Worm (Caenorhabditis elegans): ENCODE data around the gene cpg-20.
A peak's percentile ranks its signal among the peaks of the same experiment; 100 is the strongest.

Gene cpg-20

DNA sequence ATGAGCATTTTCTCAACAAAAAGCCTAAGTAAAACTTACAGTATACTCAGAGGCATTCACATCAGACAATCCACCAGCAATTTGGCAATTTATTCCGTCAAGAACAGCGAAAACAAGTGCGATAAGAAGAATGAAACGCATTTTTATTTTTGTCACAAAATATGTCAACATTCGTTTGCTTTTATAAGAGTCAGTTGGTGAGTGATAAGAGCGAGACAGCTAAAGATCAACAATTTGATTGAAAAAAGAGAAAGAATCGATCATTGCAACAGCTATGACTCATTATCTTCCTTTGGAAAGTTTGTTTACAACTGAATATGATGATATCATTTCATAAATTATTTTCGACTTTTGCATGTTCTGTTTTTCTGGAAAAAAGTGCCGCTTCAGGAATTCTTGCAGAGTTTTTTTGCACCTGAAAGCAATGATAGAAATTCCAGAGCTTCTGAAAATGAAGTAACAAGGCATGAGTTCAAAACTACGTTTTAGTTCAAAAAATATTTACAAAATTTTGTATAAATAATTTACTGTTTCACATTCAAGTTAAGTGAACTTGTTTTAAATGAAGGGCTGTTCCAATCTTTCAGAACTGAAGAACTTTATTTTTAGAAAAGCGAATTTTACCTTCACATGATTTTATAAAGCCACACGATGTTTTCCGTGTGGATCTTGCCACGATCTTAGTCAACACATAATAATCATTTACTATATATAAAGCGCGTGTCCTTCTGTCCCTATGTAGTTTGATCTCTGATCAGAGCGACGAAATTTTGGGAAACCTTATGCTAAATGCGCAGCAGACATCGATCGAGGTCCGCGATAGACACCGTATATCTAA lies 17.7 kb upstream of the cpg-20 start, which contains the start of gene cpi-1 (continued):
- no peak for TF ChIP-seq ctbp-1 (GFP tag; IDR thresholded peaks at IDR 0.05)
- peak in 1 of 2 experiments; percentile 5 for TF ChIP-seq lsy-2 (tag; optimal IDR thresholded peaks at IDR 0.05)
- no peak for TF ChIP-seq lir-3 (tag; optimal IDR thresholded peaks at IDR 0.05)
- no peak for TF ChIP-seq duxl-1 (tag; optimal IDR thresholded peaks at IDR 0.05; ENCODE audit: poor library complexity)
- TF ChIP-seq nhr-76 (tag; optimal IDR thresholded peaks at IDR 0.05): no peak

ce11 chrIV:6092313-6092712 lies 16.3 kb upstream of the cpg-20 start, which contains the start of gene K08B4.7:
K08B4.7 (minus strand) TSS chrIV:6092413.
- peak; percentile 7 for TF ChIP-seq nhr-28 (tag; optimal IDR thresholded peaks at IDR 0.05)
- peak; percentile 34 for TF ChIP-seq aha-1 (tag)
- TF ChIP-seq dve-1 (tag; optimal IDR thresholded peaks at IDR 0.05; ENCODE audit: insufficient read depth): peak; percentile 3
- TF ChIP-seq nhr-111 (GFP tag; optimal IDR thresholded peaks at IDR 0.05): no peak

ce11 chrIV:6086479-6086878 lies 10.5 kb upstream of the cpg-20 start:
- peak; percentile 38; the same call in 1 of the 2 replicates for TF ChIP-seq dmd-6 (GFP tag; IDR thresholded peaks at IDR 0.05)
- TF ChIP-seq pha-4 (GFP tag; IDR thresholded peaks at IDR 0.05): no peak
- TF ChIP-seq pha-4 (tag; optimal IDR thresholded peaks at IDR 0.05): no peak
- TF ChIP-seq spr-1 (tag; optimal IDR thresholded peaks at IDR 0.05): no peak
- TF ChIP-seq hlh-11 (tag; optimal IDR thresholded peaks at IDR 0.05): peak; percentile 31
- no peak for TF ChIP-seq F10B5.3 (tag; optimal IDR thresholded peaks at IDR 0.05)
- no peak for TF ChIP-seq daf-16 (GFP tag; optimal IDR thresholded peaks at IDR 0.05)
- peak; percentile 78 for TF ChIP-seq daf-16 (tag; optimal IDR thresholded peaks at IDR 0.05)
- TF ChIP-seq dve-1 (tag; optimal IDR thresholded peaks at IDR 0.05; ENCODE audit: insufficient read depth): peak; percentile 38
- peak; percentile 52 for TF ChIP-seq nhr-28 (tag; optimal IDR thresholded peaks at IDR 0.05)
- no peak for TF ChIP-seq nhr-102 (tag; optimal IDR thresholded peaks at IDR 0.05)
- no peak for TF ChIP-seq D1046.2 (GFP tag; IDR thresholded peaks at IDR 0.05)
- peak; percentile 54 for TF ChIP-seq pqm-1 (tag; optimal IDR thresholded peaks at IDR 0.05)
- TF ChIP-seq unc-39 (tag; optimal IDR thresholded peaks at IDR 0.05): no peak
- no peak for TF ChIP-seq tra-1 (GFP tag; IDR thresholded peaks at IDR 0.05)
- TF ChIP-seq mxl-2 (GFP tag; conservative IDR thresholded peaks at IDR 0.05): no peak

- TF ChIP-seq mdl-1 (tag; optimal IDR thresholded peaks at IDR 0.05): peak in 1 of 2 experiments; percentile 77
- TF ChIP-seq nhr-28 (tag; optimal IDR thresholded peaks at IDR 0.05): peak; percentile 98
- peak; percentile 60 for TF ChIP-seq mxl-3 (GFP tag; optimal IDR thresholded peaks at IDR 0.05)
- TF ChIP-seq hlh-11 (tag; optimal IDR thresholded peaks at IDR 0.05): peak; percentile 93
- no peak for TF ChIP-seq rbr-2 (tag; optimal IDR thresholded peaks at IDR 0.05)
- TF ChIP-seq cey-2 (tag; optimal IDR thresholded peaks at IDR 0.05; ENCODE audit: borderline replicate concordance, insufficient read depth): no peak
- TF ChIP-seq egl-43 (GFP tag; IDR thresholded peaks at IDR 0.05): no peak
- TF ChIP-seq nhr-10 (tag; optimal IDR thresholded peaks at IDR 0.05): peak; percentile 80
- peak; percentile 98 for TF ChIP-seq dve-1 (tag; optimal IDR thresholded peaks at IDR 0.05; ENCODE audit: insufficient read depth)
- TF ChIP-seq zip-11 (GFP tag; IDR thresholded peaks at IDR 0.05): no peak
- no peak for TF ChIP-seq F49E8.2 (tag; optimal IDR thresholded peaks at IDR 0.05; ENCODE audit: borderline replicate concordance)
- no peak for TF ChIP-seq T26A8.4 (GFP tag; IDR thresholded peaks at IDR 0.05)
- TF ChIP-seq nhr-48 (tag; optimal IDR thresholded peaks at IDR 0.05): peak; percentile 88
- TF ChIP-seq nhr-6 (tag; optimal IDR thresholded peaks at IDR 0.05): peak; percentile 72
- TF ChIP-seq daf-16 (GFP tag; optimal IDR thresholded peaks at IDR 0.05): no peak
- peak; percentile 97 for TF ChIP-seq daf-16 (tag; optimal IDR thresholded peaks at IDR 0.05)
- TF ChIP-seq mep-1 (tag; optimal IDR thresholded peaks at IDR 0.05): peak; percentile 58
- TF ChIP-seq snpc-1.2 (GFP tag; IDR thresholded peaks at IDR 0.05): no peak
- no peak for TF ChIP-seq dmd-9 (GFP tag; IDR thresholded peaks at IDR 0.05)
- no peak for TF ChIP-seq tra-1 (GFP tag; IDR thresholded peaks at IDR 0.05)
- TF ChIP-seq dmd-6 (GFP tag; IDR thresholded peaks at IDR 0.05): peak; percentile 98
- TF ChIP-seq nhr-77 (tag; optimal IDR thresholded peaks at IDR 0.05): peak; percentile 93
- peak; percentile 86 for TF ChIP-seq pqm-1 (tag; optimal IDR thresholded peaks at IDR 0.05)
- TF ChIP-seq pha-4 (GFP tag; IDR thresholded peaks at IDR 0.05): 0 out of 2 replicates have a peak, but pooled peaks have one; percentile 43
- TF ChIP-seq pha-4 (tag; optimal IDR thresholded peaks at IDR 0.05): peak; percentile 13
- peak; percentile 94 for TF ChIP-seq nhr-102 (tag; optimal IDR thresholded peaks at IDR 0.05)
- peak; percentile 62 for TF ChIP-seq hlh-30 (tag; optimal IDR thresholded peaks at IDR 0.05; ENCODE audit: insufficient read depth)
- no peak for TF ChIP-seq ceh-20 (GFP tag; IDR thresholded peaks at IDR 0.05)
- peak; percentile 49 for TF ChIP-seq T20F7.1 (GFP tag; optimal IDR thresholded peaks at IDR 0.05)
- peak; percentile 48 for TF ChIP-seq jun-1 (tag; optimal IDR thresholded peaks at IDR 0.05)
Measured at ce11 chrIV:6083550-6084041, 7.6 kb upstream of the cpg-20 start, which contains the start of gene ugt-20. ugt-20 (minus strand) TSS chrIV:6083600.
